Fruit fly (Drosophila melanogaster): Measurements from ENCODE around the gene CG18558.

DNA sequence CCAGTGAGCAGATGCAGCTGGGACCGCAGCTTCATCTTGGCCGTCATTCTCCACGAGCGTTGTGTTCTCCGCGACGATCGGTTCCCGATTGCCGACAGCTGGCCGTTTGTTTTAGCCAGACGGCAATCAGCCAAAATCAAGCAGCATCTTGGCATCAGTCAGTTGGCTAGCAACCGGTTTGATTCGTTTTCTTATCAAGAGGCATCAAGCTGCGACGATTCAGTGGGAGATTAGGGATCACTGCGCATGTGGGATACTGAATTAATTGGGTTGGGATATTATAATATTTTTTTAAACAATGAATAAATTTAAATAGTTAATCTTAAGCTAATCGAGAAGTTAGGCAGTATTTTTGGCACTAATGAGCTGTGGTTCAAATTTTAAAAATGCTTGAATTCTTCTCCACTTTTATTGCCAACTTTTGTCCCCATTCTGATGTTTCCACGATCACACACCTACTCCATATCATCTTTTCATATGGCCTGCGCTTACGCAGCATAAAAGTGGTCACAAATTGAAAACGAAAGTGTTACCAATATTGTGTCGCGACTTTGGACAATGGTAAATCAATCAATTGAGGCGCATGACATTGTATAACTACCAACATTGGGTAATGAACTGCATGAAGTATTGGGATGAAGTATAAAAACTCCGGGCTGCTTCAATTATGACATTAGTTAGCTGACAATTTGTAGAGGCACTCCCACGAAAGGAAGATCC is 6.4 kb downstream of the CG18558 start, which contains the start of the genes CG3119 and Cpr23B:
- no peak for TF ChIP-seq CTCF (optimal IDR thresholded peaks at IDR 0.05)
- TF ChIP-seq CG8478 (optimal IDR thresholded peaks at IDR 0.05) = no peak

All from S2 (cell line).